Fruit fly (Drosophila melanogaster): ENCODE results near the gene Plp.

DNA sequence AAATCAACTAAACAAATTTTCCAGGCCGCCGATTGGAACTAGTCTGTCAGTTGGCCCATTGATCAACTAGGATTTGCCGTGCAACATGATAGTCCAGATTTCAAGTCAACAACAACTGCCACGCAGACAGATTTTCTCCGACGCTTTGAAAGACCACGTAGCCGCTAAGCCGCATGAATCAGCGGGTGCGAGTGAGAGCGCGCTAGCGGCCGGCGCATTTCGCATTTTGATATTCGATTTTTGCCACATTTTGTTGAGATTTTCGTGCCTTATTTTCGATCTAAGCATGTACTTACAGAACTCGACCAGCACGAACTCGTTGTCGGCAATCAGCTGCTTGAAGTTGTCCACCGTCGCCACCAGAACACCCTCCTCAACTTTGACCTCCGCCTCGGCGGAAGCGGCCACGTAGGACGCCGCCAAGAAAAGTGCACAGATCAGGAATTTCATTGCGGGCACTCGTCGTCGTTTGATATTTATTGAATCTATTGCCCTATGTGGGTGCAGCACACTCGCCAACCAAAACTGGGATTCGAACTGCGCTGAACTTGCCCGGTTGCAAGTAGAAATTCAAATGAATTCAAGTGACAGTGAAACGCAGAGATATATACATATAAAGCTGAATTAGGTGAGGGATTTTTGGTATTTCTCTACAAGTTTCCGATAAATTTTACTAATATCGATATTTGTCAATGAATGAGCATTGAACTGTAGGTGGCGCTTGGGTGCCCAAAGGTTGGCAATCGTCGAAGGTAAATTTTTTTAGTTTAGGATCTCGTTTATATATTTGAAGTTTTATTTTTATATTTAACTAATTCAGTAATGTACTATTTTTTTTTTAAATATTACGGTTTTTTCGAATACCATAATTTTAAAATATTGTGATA is 47.7 kb upstream of the Plp start, which contains the start of gene Pdi:
- TF ChIP-seq ranshi (GFP tag; IDR thresholded peaks at IDR 0.05) (0 out of 2 replicates have a peak, but pooled peaks have one; percentile 45), grau (tag; optimal IDR thresholded peaks at IDR 0.05) (peak; percentile 53), CG8281 (tag; optimal IDR thresholded peaks at IDR 0.05) (no peak), CG2129 (GFP tag; IDR thresholded peaks at IDR 0.05; ENCODE audit: partially characterized antibody) (peak; percentile 22; the same call in 1 of the 2 replicates), cwo (GFP tag; optimal IDR thresholded peaks at IDR 0.05) (peak; percentile 2), Doc3 (GFP tag; IDR thresholded peaks at IDR 0.05; ENCODE audit: partially characterized antibody) (peak; percentile 57), CG14441 (GFP tag; IDR thresholded peaks at IDR 0.05) (no peak), Side (GFP tag; optimal IDR thresholded peaks at IDR 0.05) (peak; percentile 49), Hr51 (GFP tag; optimal IDR thresholded peaks at IDR 0.05) (no peak), CG7372 (GFP tag; IDR thresholded peaks at IDR 0.05) (no peak), NfI (GFP tag; optimal IDR thresholded peaks at IDR 0.05) (peak; percentile 10), crp (GFP tag; optimal IDR thresholded peaks at IDR 0.05) (peak in 1 of 2 experiments; percentile 18), ftz-f1 (GFP tag; optimal IDR thresholded peaks at IDR 0.05) (peak; percentile 28)

All from whole organism, embryonic.